Fruit fly (Drosophila melanogaster) Kc167 (cell line): ENCODE results near the gene Or1a.

ENCODE experiments used
- Myc ChIP-seq: fragments of >200 bp; optimal IDR thresholded peaks from 2 replicates; lab custom pipeline; 2017; ENCODE audit warnings: missing external identifiers
- Sin3A ChIP-seq: fragments of >200 bp; optimal IDR thresholded peaks from 2 replicates; lab custom pipeline; 2018; ENCODE audit warnings: missing external identifiers
- psq ChIP-seq: fragments of >200 bp; optimal IDR thresholded peaks from 2 replicates; lab custom pipeline; 2017; ENCODE audit warnings: missing external identifiers
- ttk ChIP-seq: sonication (Bioruptor generic); optimal IDR thresholded peaks from 2 replicates; lab custom pipeline; 2017; ENCODE audit warnings: missing external identifiers

DNA sequence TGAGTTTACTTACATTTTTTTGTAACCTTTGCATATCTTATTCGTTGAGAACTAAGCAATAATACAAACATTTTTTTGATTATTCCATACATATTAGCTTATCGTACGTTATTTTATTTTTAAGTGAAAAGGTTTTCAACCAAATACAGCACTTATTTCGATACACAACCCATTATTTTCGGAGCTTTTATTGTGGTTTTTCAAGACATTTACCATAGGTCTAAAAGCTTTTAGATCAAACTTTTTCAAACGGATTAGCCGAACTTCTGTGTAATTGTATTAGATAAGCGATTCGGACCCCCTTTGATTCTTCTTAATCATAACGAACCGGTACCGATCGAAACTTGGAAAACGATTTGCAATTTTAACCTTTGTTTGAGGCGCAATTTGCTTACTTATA is 36.0 kb downstream of the Or1a start:
- TF ChIP-seq psq (lab: Kevin White, UChicago) (no peak), Myc (lab: Kevin White, UChicago) (no peak), Sin3A (lab: Kevin White, UChicago) (no peak), ttk (lab: Kevin White, UChicago) (no peak)
